Fruit fly (Drosophila melanogaster) Kc167 (cell line): ENCODE results near the gene CG33278.

Source experiments
- Myc ChIP-seq: fragments of >200 bp; optimal IDR thresholded peaks from 2 replicates; lab custom pipeline; 2017; ENCODE audit warnings: missing external identifiers
- Sin3A ChIP-seq: fragments of >200 bp; optimal IDR thresholded peaks from 2 replicates; lab custom pipeline; 2018; ENCODE audit warnings: missing external identifiers
- h ChIP-seq: fragments of >200 bp; optimal IDR thresholded peaks from 3 replicates; lab custom pipeline; 2018; ENCODE audit warnings: missing external identifiers
- insv ChIP-seq: fragments of >200 bp; optimal IDR thresholded peaks from 3 replicates; lab custom pipeline; 2018; ENCODE audit warnings: missing external identifiers
- psq ChIP-seq: fragments of >200 bp; optimal IDR thresholded peaks from 2 replicates; lab custom pipeline; 2017; ENCODE audit warnings: missing external identifiers
- ttk ChIP-seq: sonication (Bioruptor generic); optimal IDR thresholded peaks from 2 replicates; lab custom pipeline; 2017; ENCODE audit warnings: missing external identifiers

DNA sequence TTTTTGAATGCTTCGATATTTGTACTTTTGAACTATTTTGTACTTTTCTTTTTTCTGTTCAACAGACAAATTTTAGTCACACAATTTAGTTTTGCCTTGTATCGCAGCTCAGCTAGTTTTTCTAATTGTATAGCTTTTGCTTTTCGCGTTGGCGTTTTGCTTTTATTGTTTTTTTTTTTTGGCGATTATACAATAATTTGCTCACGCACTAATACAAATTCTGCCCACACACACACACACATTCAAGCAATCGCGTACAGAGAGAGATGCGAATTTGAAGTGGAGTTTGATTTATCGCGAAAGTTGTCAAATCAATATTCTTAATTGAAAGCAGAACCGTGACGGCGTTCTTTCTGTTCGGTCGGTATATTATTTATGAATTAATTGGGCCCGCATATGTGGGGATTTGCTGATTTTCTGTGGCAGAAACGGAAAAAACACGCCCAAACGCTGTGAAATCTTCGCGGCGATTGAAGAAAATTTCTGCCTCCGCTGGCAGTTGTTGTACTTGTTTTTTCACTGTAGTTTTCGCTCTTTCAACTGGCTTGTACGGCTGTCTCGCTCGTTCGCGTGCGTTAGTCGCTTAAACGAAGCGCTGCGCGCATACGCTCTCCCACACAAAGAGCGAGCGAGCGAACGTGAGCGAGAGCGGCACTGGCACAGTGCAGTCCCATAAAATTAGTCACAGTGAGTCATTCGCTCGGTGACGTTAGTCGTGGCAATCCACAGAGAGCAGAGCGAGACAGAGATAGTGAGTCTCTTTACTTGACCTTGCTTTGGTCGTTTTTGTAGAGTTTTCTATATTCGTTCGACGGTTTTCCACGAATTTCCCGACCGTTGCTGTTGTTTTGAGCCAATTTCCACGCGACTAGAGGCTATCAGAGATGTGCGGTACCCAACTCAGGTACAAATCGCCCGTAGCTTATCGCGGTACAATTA is 15.7 kb upstream of the CG33278 start, which contains the start of gene Rac2:
- TF ChIP-seq ttk (lab: Kevin White, UChicago) (no peak), Myc (no peak), h (no peak), insv (lab: Kevin White, UChicago) (no peak), Sin3A (lab: Kevin White, UChicago) (no peak), psq (lab: Kevin White, UChicago) (no peak)
